Worm (Caenorhabditis elegans) whole organism, L4/young adult: ENCODE data around the gene pmp-4.

Experiments used
- W03F9.2 ChIP-seq: fragments of 150-350 bp; optimal IDR thresholded peaks from 2 replicates; lab custom pipeline; 2014; ENCODE audit warnings: missing biosample characterization, missing genetic modification characterization
- dao-5 ChIP-seq: sonication (generic microtip); optimal IDR thresholded peaks from 2 replicates; lab custom pipeline; 2016; ENCODE audit warnings: missing genotype, missing genetic modification characterization, moderate library complexity, missing compliant biosample characterization
- him-1 ChIP-seq: sonication (generic microtip); optimal IDR thresholded peaks from 2 replicates; lab custom pipeline; 2016; ENCODE audit warnings: missing genotype, missing genetic modification reagents, missing genetic modification characterization, missing compliant biosample characterization

ce11 chrIV:17441260-17441659 is 35.8 kb upstream of the pmp-4 start:
- TF ChIP-seq W03F9.2 (no peak), dao-5 (no peak), him-1 (tag; lab: Kevin White, UChicago) (no peak)
